Worm (Caenorhabditis elegans): ENCODE measurements around the gene decr-1.3.

ce11 chrII:8136818-8137217 is 36.5 kb downstream of the decr-1.3 start, which contains the start of gene ctns-1:
- TF ChIP-seq ZK546.5 (tag; optimal IDR thresholded peaks at IDR 0.05) (no peak), sma-3 (GFP tag; optimal IDR thresholded peaks at IDR 0.05) (no peak)
